Worm (Caenorhabditis elegans) whole organism, mixed stage, embryonic: ENCODE results near the gene fbxa-65.

ENCODE experiments used
- ceh-43 ChIP-seq: fragments of 200-800 bp; sonication (Bioruptor generic); optimal IDR thresholded peaks from 2 replicates; lab custom pipeline; 2018; ENCODE audit warnings: mild to moderate bottlenecking, missing genetic modification characterization, moderate library complexity, missing compliant biosample characterization
- ces-1 ChIP-seq: fragments of 150-350 bp; optimal IDR thresholded peaks from 2 replicates; lab custom pipeline; 2014; ENCODE audit warnings: missing biosample characterization, missing genetic modification reagents, missing genetic modification characterization
- drap-1 ChIP-seq: fragments of 200-800 bp; sonication (Bioruptor generic); optimal IDR thresholded peaks from 3 replicates; lab custom pipeline; 2018; ENCODE audit warnings: mild to moderate bottlenecking, missing genetic modification characterization, missing compliant biosample characterization
- elt-1 ChIP-seq: sonication (generic microtip); optimal IDR thresholded peaks from 2 replicates; lab custom pipeline; 2017; ENCODE audit warnings: missing genetic modification characterization, mild to moderate bottlenecking, missing compliant biosample characterization, antibody characterized with exemption, moderate library complexity, borderline replicate concordance; ENCODE audit not compliant: insufficient read depth
- elt-3 ChIP-seq: fragments of 150-350 bp; optimal IDR thresholded peaks from 2 replicates; lab custom pipeline; 2014; ENCODE audit warnings: missing biosample characterization, missing genetic modification characterization
- flh-1 ChIP-seq: fragments of 200-800 bp; sonication (Bioruptor generic); optimal IDR thresholded peaks from 2 replicates; lab custom pipeline; 2018; ENCODE audit warnings: mild to moderate bottlenecking, missing genetic modification characterization, moderate library complexity, missing compliant biosample characterization
- lin-13 ChIP-seq: fragments of 150-350 bp; optimal IDR thresholded peaks from 2 replicates; lab custom pipeline; 2014; ENCODE audit warnings: missing biosample characterization, missing genetic modification characterization
- lsy-2 ChIP-seq: fragments of 150-350 bp; optimal IDR thresholded peaks from 2 replicates; lab custom pipeline; 2014; ENCODE audit warnings: missing biosample characterization, missing genetic modification characterization
- mab-5 ChIP-seq: fragments of 150-350 bp; optimal IDR thresholded peaks from 2 replicates; lab custom pipeline; 2014; ENCODE audit warnings: missing biosample characterization, missing genetic modification characterization
- nhr-12 ChIP-seq: fragments of 150-350 bp; optimal IDR thresholded peaks from 2 replicates; lab custom pipeline; 2014; ENCODE audit warnings: missing biosample characterization, missing genetic modification characterization
- nhr-237 ChIP-seq: fragments of 150-350 bp; optimal IDR thresholded peaks from 2 replicates; lab custom pipeline; 2014; ENCODE audit warnings: missing biosample characterization, missing genetic modification characterization
- sem-2 ChIP-seq: fragments of 200-800 bp; sonication (Bioruptor generic); optimal IDR thresholded peaks from 2 replicates; lab custom pipeline; 2018; ENCODE audit warnings: mild to moderate bottlenecking, missing genetic modification characterization, missing compliant biosample characterization
- unc-62 ChIP-seq: fragments of 150-350 bp; optimal IDR thresholded peaks from 2 replicates; lab custom pipeline; 2014; ENCODE audit warnings: missing biosample characterization, missing genetic modification reagents, missing genetic modification characterization

DNA sequence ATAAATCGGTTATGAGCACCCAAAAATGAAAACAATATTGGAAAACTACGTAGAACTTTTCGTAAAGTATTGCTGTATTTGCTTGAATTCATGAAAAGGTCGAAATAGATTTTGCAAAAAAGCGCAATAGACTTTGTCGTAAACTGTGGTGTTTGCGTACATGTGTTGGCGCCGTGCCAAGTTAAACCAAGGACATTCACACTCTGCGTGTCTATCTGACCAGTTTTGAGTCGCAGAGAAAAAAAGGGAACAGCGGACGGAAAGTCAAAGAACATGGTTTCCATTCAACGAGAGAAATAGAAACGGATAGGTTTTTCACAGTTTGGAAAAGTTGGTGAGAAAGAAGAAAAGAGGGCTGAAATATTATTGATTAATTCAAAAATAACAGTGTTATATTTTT, 44.7 kb upstream of the fbxa-65 start:
- TF ChIP-seq nhr-237 (tag; lab: Kevin White, UChicago) (no peak), lsy-2 (tag; lab: Kevin White, UChicago) (no peak), sem-2 (GFP tag; lab: Kevin White, UChicago) (no peak), mab-5 (tag; lab: Kevin White, UChicago) (no peak), ceh-43 (GFP tag; lab: Kevin White, UChicago) (no peak), elt-3 (tag; lab: Kevin White, UChicago) (no peak), nhr-12 (tag; lab: Kevin White, UChicago) (no peak), flh-1 (GFP tag; lab: Kevin White, UChicago) (no peak), elt-1 (tag; lab: Kevin White, UChicago) (no peak), unc-62 (GFP tag; lab: Kevin White, UChicago) (no peak), lin-13 (tag; lab: Kevin White, UChicago) (no peak), drap-1 (GFP tag; lab: Kevin White, UChicago) (no peak), ces-1 (GFP tag; lab: Kevin White, UChicago) (no peak)
